Fruit fly (Drosophila melanogaster): ENCODE data around the gene ctrip.
A peak's percentile ranks its signal among the peaks of the same experiment; 100 is the strongest.

Gene ctrip

DNA sequence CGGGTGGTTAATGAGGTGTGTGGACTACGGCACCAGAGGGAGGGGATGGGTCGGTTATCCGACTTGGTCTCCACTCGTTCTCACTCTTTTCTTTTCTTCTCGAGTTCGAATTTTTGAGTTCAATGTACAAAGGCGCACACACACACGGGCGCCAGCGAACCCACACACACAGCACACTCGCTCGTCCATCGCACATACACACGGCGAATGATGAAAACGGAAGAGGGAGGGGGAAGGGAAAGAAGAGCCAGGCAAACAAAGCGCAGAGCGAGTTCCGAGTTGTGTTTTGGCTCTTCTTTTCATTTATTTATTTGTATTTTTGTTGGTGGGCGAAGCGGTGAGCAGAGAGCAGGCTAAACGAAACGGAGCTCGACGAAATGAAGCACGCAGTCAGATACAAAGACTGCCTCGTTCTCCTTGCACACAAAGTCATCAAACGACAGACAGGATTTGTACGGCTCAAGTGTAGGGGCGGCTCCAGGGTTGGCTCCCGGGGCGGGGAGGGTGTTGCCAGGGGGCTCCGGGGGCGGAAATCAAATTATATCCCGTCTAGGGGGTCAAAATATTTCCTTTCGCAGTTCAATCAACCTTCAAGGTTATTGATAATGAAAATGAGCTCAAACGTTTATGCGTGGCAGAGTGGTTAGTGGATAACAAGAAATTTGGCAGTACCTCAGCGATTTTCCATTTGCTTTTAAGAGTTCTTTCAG is 1.8 kb downstream of the ctrip start (continued):
- TF ChIP-seq Dll (GFP tag; IDR thresholded peaks at IDR 0.05; ENCODE audit: partially characterized antibody), result 0 out of 4 replicates have a peak, but pooled peaks have one; percentile 18
- no peak for TF ChIP-seq CG2202 (tag; optimal IDR thresholded peaks at IDR 0.05)
- no peak for TF ChIP-seq Gsc (GFP tag; IDR thresholded peaks at IDR 0.05)
- peak; percentile 82 for TF ChIP-seq nom (GFP tag; optimal IDR thresholded peaks at IDR 0.05)
- peak; percentile 51 for TF ChIP-seq pros (GFP tag; optimal IDR thresholded peaks at IDR 0.05)
- no peak for TF ChIP-seq knrl (GFP tag; IDR thresholded peaks at IDR 0.05; ENCODE audit: partially characterized antibody)
- no peak for TF ChIP-seq B-H1 (GFP tag; IDR thresholded peaks at IDR 0.05)
- no peak for TF ChIP-seq CG11504 (tag; optimal IDR thresholded peaks at IDR 0.05)
- TF ChIP-seq Tbp (GFP tag; optimal IDR thresholded peaks at IDR 0.05), result no peak
- TF ChIP-seq bbx (GFP tag; IDR thresholded peaks at IDR 0.05; ENCODE audit: partially characterized antibody), result peak; percentile 24; the same call in 1 of the 2 replicates
- peak; percentile 30; the same call in 1 of the 2 replicates for TF ChIP-seq amos (GFP tag; IDR thresholded peaks at IDR 0.05; ENCODE audit: partially characterized antibody)
- TF ChIP-seq CG42726 (GFP tag; IDR thresholded peaks at IDR 0.05; ENCODE audit: partially characterized antibody), result peak; percentile 25; the same call in 1 of the 2 replicates
- peak; percentile 67 for TF ChIP-seq psq (GFP tag; optimal IDR thresholded peaks at IDR 0.05)
- TF ChIP-seq chm (GFP tag; IDR thresholded peaks at IDR 0.05), result no peak
- TF ChIP-seq CG13624 (GFP tag; optimal IDR thresholded peaks at IDR 0.05), result no peak
- peak; percentile 18 for TF ChIP-seq Nf-YC (tag; optimal IDR thresholded peaks at IDR 0.05)
- TF ChIP-seq Blimp-1 (GFP tag; optimal IDR thresholded peaks at IDR 0.05), result peak; percentile 46
- peak; percentile 11 for TF ChIP-seq lab (GFP tag; optimal IDR thresholded peaks at IDR 0.05)
- peak; percentile 13 for TF ChIP-seq Hmr (GFP tag; optimal IDR thresholded peaks at IDR 0.05)
- no peak for TF ChIP-seq CG18619 (GFP tag; optimal IDR thresholded peaks at IDR 0.05)
- peak; percentile 7 for TF ChIP-seq pfk (GFP tag; optimal IDR thresholded peaks at IDR 0.05)
- no peak for TF ChIP-seq en (GFP tag; optimal IDR thresholded peaks at IDR 0.05)
- peak; percentile 97 for TF ChIP-seq z (GFP tag; IDR thresholded peaks at IDR 0.05)
- 0 out of 2 replicates have a peak, but pooled peaks have one; percentile 43 for TF ChIP-seq rib (GFP tag; IDR thresholded peaks at IDR 0.05)
- peak; percentile 23 for TF ChIP-seq HLHmδ (GFP tag; optimal IDR thresholded peaks at IDR 0.05)
- no peak for TF ChIP-seq dm (GFP tag; optimal IDR thresholded peaks at IDR 0.05)
- peak; percentile 57 for TF ChIP-seq CG12155 (GFP tag; optimal IDR thresholded peaks at IDR 0.05)
- TF ChIP-seq CG3163 (GFP tag; optimal IDR thresholded peaks at IDR 0.05), result peak; percentile 29
- TF ChIP-seq br (optimal IDR thresholded peaks at IDR 0.05), result no peak
- no peak for TF ChIP-seq al (GFP tag; IDR thresholded peaks at IDR 0.05)
- peak in 1 of 2 experiments; percentile 20 for TF ChIP-seq crp (GFP tag; optimal IDR thresholded peaks at IDR 0.05)
- TF ChIP-seq NC2α (GFP tag; optimal IDR thresholded peaks at IDR 0.05), result no peak
- TF ChIP-seq emc (GFP tag; optimal IDR thresholded peaks at IDR 0.05), result no peak
- peak; percentile 87 for TF ChIP-seq Deaf1 (tag; optimal IDR thresholded peaks at IDR 0.05)
- TF ChIP-seq tio (GFP tag; optimal IDR thresholded peaks at IDR 0.05), result no peak
- TF ChIP-seq kni (GFP tag; optimal IDR thresholded peaks at IDR 0.05), result peak; percentile 79
- peak; percentile 26 to 48 for TF ChIP-seq Trl (optimal IDR thresholded peaks at IDR 0.05)
- no peak for TF ChIP-seq Trl (GFP tag; optimal IDR thresholded peaks at IDR 0.05)
- peak; percentile 75 for TF ChIP-seq lbe (GFP tag; optimal IDR thresholded peaks at IDR 0.05)
- TF ChIP-seq Rfx (GFP tag; IDR thresholded peaks at IDR 0.05), result 0 out of 2 replicates have a peak, but pooled peaks have one; percentile 20
- no peak for TF ChIP-seq CG4360 (GFP tag; IDR thresholded peaks at IDR 0.05)
- no peak for TF ChIP-seq bsh (GFP tag; optimal IDR thresholded peaks at IDR 0.05)
- no peak for TF ChIP-seq HLH4C (GFP tag; IDR thresholded peaks at IDR 0.05; ENCODE audit: partially characterized antibody)
- TF ChIP-seq crol (GFP tag; IDR thresholded peaks at IDR 0.05), result peak; percentile 96
- peak; percentile 27 for TF ChIP-seq sd (tag; optimal IDR thresholded peaks at IDR 0.05)
- peak; percentile 28; the same call in 1 of the 2 replicates for TF ChIP-seq Bgb (GFP tag; IDR thresholded peaks at IDR 0.05; ENCODE audit: partially characterized antibody)
- no peak for TF ChIP-seq eyg (GFP tag; optimal IDR thresholded peaks at IDR 0.05)
- TF ChIP-seq vvl (GFP tag; IDR thresholded peaks at IDR 0.05), result peak; percentile 50; the same call in 1 of the 2 replicates
- peak; percentile 78 for TF ChIP-seq Med (GFP tag)
